Fruit fly (Drosophila melanogaster): ENCODE measurements around the gene kmg.

Gene kmg

DNA sequence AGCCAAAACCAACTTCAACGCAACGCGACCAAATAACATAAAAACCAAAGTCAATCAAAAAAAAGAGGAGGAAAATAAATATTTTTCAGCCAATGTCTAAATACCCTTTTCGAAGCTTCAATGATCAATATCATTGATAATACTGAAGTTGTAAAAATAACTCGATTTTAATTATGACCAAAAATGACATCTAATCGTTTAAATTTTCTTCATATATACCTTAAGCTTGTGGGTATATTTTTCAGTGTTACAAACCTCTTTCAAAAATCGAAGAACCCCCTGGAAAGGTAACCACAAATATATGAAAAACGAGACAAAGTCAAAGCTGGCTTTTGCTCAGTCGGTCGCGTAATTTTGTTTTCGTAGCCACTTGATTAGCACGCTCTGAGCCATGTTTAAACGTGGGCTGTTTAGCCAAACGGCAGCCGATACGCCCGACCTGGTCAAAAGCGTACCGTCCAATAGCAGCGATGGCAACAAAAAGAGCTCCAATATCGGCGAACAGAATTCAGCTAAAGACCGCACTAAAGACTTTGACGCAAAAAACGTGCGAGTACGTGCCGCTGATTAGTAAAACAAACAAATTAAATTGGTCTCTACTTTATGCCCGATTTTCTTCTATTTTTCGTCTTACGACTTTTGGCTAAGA is 15.2 kb upstream of the kmg start (continued):
- TF ChIP-seq ss (GFP tag; optimal IDR thresholded peaks at IDR 0.05) (no peak), CG11762 (GFP tag; optimal IDR thresholded peaks at IDR 0.05; ENCODE audit: insufficient read depth) (no peak), CG11294 (GFP tag; IDR thresholded peaks at IDR 0.05) (no peak; the same call in 1 of the 2 replicates), CG10631 (GFP tag; optimal IDR thresholded peaks at IDR 0.05) (peak; percentile 5), spab (GFP tag; optimal IDR thresholded peaks at IDR 0.05) (no peak), CG31627 (GFP tag; optimal IDR thresholded peaks at IDR 0.05) (peak; percentile 28), CG9139 (GFP tag; optimal IDR thresholded peaks at IDR 0.05) (no peak), CG4318 (GFP tag; optimal IDR thresholded peaks at IDR 0.05) (no peak), CG1621 (tag; optimal IDR thresholded peaks at IDR 0.05) (no peak), eg (GFP tag; IDR thresholded peaks at IDR 0.05) (peak; percentile 69; the same call in 2 of the 3 replicates), CG8119 (GFP tag; IDR thresholded peaks at IDR 0.05) (peak; percentile 70), Hr4 (GFP tag; optimal IDR thresholded peaks at IDR 0.05) (peak; percentile 75), vri (GFP tag; optimal IDR thresholded peaks at IDR 0.05) (no peak), CG32006 (GFP tag; optimal IDR thresholded peaks at IDR 0.05) (peak; percentile 61), CG6792 (GFP tag; optimal IDR thresholded peaks at IDR 0.05) (peak; percentile 26), fkh (GFP tag; optimal IDR thresholded peaks at IDR 0.05) (peak; percentile 45), CG6276 (GFP tag; optimal IDR thresholded peaks at IDR 0.05) (peak; percentile 44), dac (GFP tag; optimal IDR thresholded peaks at IDR 0.05) (no peak), topi (GFP tag; optimal IDR thresholded peaks at IDR 0.05) (peak; percentile 36)

DNA sequence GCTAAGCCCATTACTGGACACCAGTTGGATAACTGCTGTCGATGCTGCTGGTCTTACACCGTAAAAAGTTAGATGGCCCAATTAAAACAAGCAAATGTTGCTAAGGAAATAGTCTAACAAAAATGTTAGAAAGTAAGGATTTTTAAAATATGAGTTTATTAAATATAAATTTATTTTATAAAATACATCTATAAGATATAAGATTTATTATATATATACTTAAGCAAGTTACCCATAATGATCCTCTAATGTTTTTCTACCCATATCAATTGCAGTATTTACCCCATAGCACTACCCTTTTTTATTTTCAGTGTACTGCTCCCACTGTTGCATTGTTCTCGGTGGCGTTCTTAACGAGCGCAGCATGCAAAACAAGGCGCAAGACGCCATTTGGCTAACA is 14.1 kb upstream of the kmg start:
- TF ChIP-seq CG11294 (GFP tag; IDR thresholded peaks at IDR 0.05) (no peak; the same call in 1 of the 2 replicates), CG4318 (GFP tag; optimal IDR thresholded peaks at IDR 0.05) (peak; percentile 36), Met (GFP tag; optimal IDR thresholded peaks at IDR 0.05) (peak; percentile 18), CG34406 (GFP tag; optimal IDR thresholded peaks at IDR 0.05) (peak; percentile 50), Hr38 (GFP tag; optimal IDR thresholded peaks at IDR 0.05) (no peak), CG6163 (GFP tag; IDR thresholded peaks at IDR 0.05) (peak; percentile 44; the same call in 1 of the 3 replicates), spab (GFP tag; optimal IDR thresholded peaks at IDR 0.05) (peak; percentile 71), achi (GFP tag; optimal IDR thresholded peaks at IDR 0.05) (peak; percentile 37), acj6 (GFP tag; optimal IDR thresholded peaks at IDR 0.05) (peak; percentile 56), eg (GFP tag; IDR thresholded peaks at IDR 0.05) (0 out of 3 replicates have a peak, but pooled peaks have one; percentile 5), salr (GFP tag; optimal IDR thresholded peaks at IDR 0.05) (peak in 1 of 2 experiments; percentile 24), Eip93F (GFP tag; optimal IDR thresholded peaks at IDR 0.05) (no peak), Blimp-1 (GFP tag; optimal IDR thresholded peaks at IDR 0.05) (peak; percentile 15), Ets96B (tag; optimal IDR thresholded peaks at IDR 0.05) (peak; percentile 83), lz (GFP tag; optimal IDR thresholded peaks at IDR 0.05) (no peak), Hr4 (GFP tag; optimal IDR thresholded peaks at IDR 0.05) (no peak), CG15336 (GFP tag; IDR thresholded peaks at IDR 0.05) (no peak), OdsH (GFP tag; optimal IDR thresholded peaks at IDR 0.05) (peak; percentile 26), cyc (GFP tag; optimal IDR thresholded peaks at IDR 0.05) (peak; percentile 9), CG3919 (GFP tag; optimal IDR thresholded peaks at IDR 0.05) (peak; percentile 43), CG3032 (tag; optimal IDR thresholded peaks at IDR 0.05) (peak; percentile 85), Sox15 (GFP tag; optimal IDR thresholded peaks at IDR 0.05) (no peak), Eip75B (GFP tag; optimal IDR thresholded peaks at IDR 0.05) (no peak), CG6276 (GFP tag; optimal IDR thresholded peaks at IDR 0.05) (peak; percentile 24), CG8632 (GFP tag; optimal IDR thresholded peaks at IDR 0.05) (peak; percentile 33), Smox (GFP tag; optimal IDR thresholded peaks at IDR 0.05) (peak; percentile 11), net (GFP tag; optimal IDR thresholded peaks at IDR 0.05) (peak; percentile 6), Ets21C (GFP tag; optimal IDR thresholded peaks at IDR 0.05) (no peak), CG32006 (GFP tag; optimal IDR thresholded peaks at IDR 0.05) (peak; percentile 61), Gug (GFP tag; IDR thresholded peaks at IDR 0.05) (no peak), CG9139 (GFP tag; optimal IDR thresholded peaks at IDR 0.05) (peak; percentile 59), Hr39 (GFP tag; optimal IDR thresholded peaks at IDR 0.05) (no peak), CG8319 (GFP tag; optimal IDR thresholded peaks at IDR 0.05) (no peak), Sox14 (GFP tag; optimal IDR thresholded peaks at IDR 0.05) (peak; percentile 16), CG1621 (tag; optimal IDR thresholded peaks at IDR 0.05) (peak; percentile 34), pdm3 (GFP tag; optimal IDR thresholded peaks at IDR 0.05) (no peak), topi (GFP tag; optimal IDR thresholded peaks at IDR 0.05) (peak; percentile 27), Lpt (GFP tag; optimal IDR thresholded peaks at IDR 0.05) (no peak), fkh (GFP tag; optimal IDR thresholded peaks at IDR 0.05) (no peak), CG31627 (GFP tag; optimal IDR thresholded peaks at IDR 0.05) (no peak), dac (GFP tag; optimal IDR thresholded peaks at IDR 0.05) (no peak), CG11762 (GFP tag; optimal IDR thresholded peaks at IDR 0.05; ENCODE audit: insufficient read depth) (peak; percentile 24)

Measured in whole organism, prepupa.